Fruit fly (Drosophila melanogaster): ENCODE measurements around the gene CG4872.

DNA sequence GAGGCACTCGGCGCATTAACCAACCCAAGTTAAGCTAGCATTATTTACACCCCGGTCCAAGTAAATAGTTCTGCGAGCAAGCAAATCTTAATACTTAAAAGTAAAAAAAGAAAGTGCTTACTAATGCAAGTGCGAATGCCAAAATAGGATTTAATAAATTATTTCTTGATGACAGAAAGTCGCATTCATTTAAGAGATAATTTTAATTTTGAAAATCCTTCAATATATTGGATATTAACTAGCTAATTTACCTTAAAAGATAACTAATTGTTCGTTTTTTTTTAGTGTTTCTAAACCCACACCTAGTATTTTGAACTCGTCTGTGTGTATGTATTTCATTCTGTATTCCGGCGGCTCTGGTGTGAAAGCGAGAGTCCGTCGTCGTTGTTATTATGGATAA lies 26.4 kb upstream of the CG4872 start:
- TF ChIP-seq CG8478 (optimal IDR thresholded peaks at IDR 0.05): no peak
- TF ChIP-seq psq (optimal IDR thresholded peaks at IDR 0.05): no peak
- TF ChIP-seq Dll (optimal IDR thresholded peaks at IDR 0.05): no peak
